Worm (Caenorhabditis elegans) whole organism, midembryonic: ENCODE results near the gene paqr-2.

Experiments
- T22C8.4 ChIP-seq: fragments of 200-800 bp; sonication (Bioruptor generic); IDR thresholded peaks from 2 replicates; pipeline ENCODE4 v1.3.6; 2022; ENCODE audit warnings: missing genetic modification characterization, missing compliant biosample characterization
- klf-2 ChIP-seq: fragments of 200-800 bp; sonication (Bioruptor generic); conservative IDR thresholded peaks from 2 replicates; pipeline ENCODE4 v1.3.6; 2022; ENCODE audit warnings: missing genetic modification reagents, missing genetic modification characterization, missing compliant biosample characterization

- no peak for TF ChIP-seq klf-2
- no peak for TF ChIP-seq T22C8.4 (GFP tag; lab: Robert Waterston, UW)
Observed at ce11 chrIII:5407060-5407459, 27.3 kb upstream of the paqr-2 start.
